Worm (Caenorhabditis elegans) whole organism, mixed stage, embryonic: Measurements from ENCODE around the gene F53B1.3.

ENCODE experiments used
- blmp-1 ChIP-seq: fragments of 150-350 bp; optimal IDR thresholded peaks from 2 replicates; lab custom pipeline; 2014; ENCODE audit warnings: missing biosample characterization, missing genetic modification characterization
- cnd-1 ChIP-seq: fragments of 200-800 bp; sonication (Bioruptor generic); optimal IDR thresholded peaks from 2 replicates; lab custom pipeline; 2018; ENCODE audit warnings: mild to moderate bottlenecking, missing genetic modification characterization, missing compliant biosample characterization
- hlh-1 ChIP-seq: fragments of 150-350 bp; optimal IDR thresholded peaks from 2 replicates; lab custom pipeline; 2014; ENCODE audit warnings: missing biosample characterization, missing genetic modification reagents, missing genetic modification characterization
- lsy-2 ChIP-seq: fragments of 150-350 bp; optimal IDR thresholded peaks from 2 replicates; lab custom pipeline; 2014; ENCODE audit warnings: missing biosample characterization, missing genetic modification characterization
- mep-1 ChIP-seq: fragments of 150-350 bp; optimal IDR thresholded peaks from 2 replicates; lab custom pipeline; 2017; ENCODE audit warnings: missing biosample characterization, missing genetic modification reagents, missing genetic modification characterization, inconsistent platforms
- nhr-237 ChIP-seq: fragments of 150-350 bp; optimal IDR thresholded peaks from 2 replicates; lab custom pipeline; 2014; ENCODE audit warnings: missing biosample characterization, missing genetic modification characterization
- snpc-4 ChIP-seq: fragments of 150-350 bp; optimal IDR thresholded peaks from 2 replicates; lab custom pipeline; 2014; ENCODE audit warnings: missing biosample characterization, missing genetic modification characterization
- unc-39 ChIP-seq: fragments of 150-350 bp; optimal IDR thresholded peaks from 2 replicates; lab custom pipeline; 2014; ENCODE audit warnings: missing biosample characterization, missing genetic modification characterization
- unc-62 ChIP-seq: fragments of 150-350 bp; optimal IDR thresholded peaks from 2 replicates; lab custom pipeline; 2014; ENCODE audit warnings: missing biosample characterization, missing genetic modification reagents, missing genetic modification characterization
- ztf-11 ChIP-seq: fragments of 150-350 bp; optimal IDR thresholded peaks from 2 replicates; lab custom pipeline; 2014; ENCODE audit warnings: missing biosample characterization, missing genetic modification characterization

DNA sequence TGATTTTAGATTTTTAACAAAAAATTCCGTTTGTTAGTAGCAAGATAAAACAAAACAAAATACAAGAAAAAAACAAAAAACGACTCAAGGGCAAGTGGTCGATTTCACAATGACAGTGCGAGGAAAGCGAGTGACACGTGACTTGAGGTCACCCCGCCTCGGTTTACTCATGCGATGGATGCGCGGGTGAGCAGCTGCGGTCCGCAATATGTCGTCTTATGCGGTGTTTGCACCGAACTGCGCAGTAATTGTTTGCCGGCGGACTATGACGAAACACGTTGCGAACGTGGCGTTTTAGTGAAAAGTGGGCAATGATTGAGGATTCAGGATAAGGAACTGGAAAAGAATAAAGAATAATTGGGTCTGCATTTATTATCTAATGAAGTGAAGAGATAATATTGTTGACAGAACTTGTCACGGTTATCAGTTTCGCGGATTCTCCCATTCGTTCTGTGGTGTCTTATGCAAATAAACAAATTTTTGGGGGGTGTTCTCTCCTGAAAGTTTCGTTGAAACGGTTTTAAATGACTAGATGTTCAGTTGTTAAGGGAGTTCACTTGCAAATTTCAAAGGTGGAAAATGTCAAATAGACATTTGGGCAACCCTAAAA is 33.9 kb upstream of the F53B1.3 start:
- TF ChIP-seq nhr-237 (tag; lab: Kevin White, UChicago): no peak
- TF ChIP-seq ztf-11 (tag; lab: Kevin White, UChicago): no peak
- peak; percentile 80 for TF ChIP-seq cnd-1 (tag; lab: Kevin White, UChicago)
- TF ChIP-seq unc-62: no peak
- TF ChIP-seq snpc-4 (tag; lab: Kevin White, UChicago): no peak
- TF ChIP-seq hlh-1: peak; percentile 82
- TF ChIP-seq unc-39 (tag; lab: Kevin White, UChicago): peak; percentile 0
- peak; percentile 49 for TF ChIP-seq mep-1 (tag; lab: Kevin White, UChicago)
- TF ChIP-seq blmp-1: no peak
- no peak for TF ChIP-seq lsy-2 (tag; lab: Kevin White, UChicago)
